Worm (Caenorhabditis elegans) whole organism, L1 larva: ENCODE results near the gene flh-1.

Experiments
- F16B12.6 ChIP-seq: fragments of 150-350 bp; optimal IDR thresholded peaks from 2 replicates; lab custom pipeline; 2014; ENCODE audit warnings: missing biosample characterization, missing genetic modification characterization
- sptf-1 ChIP-seq: fragments of 150-350 bp; optimal IDR thresholded peaks from 2 replicates; lab custom pipeline; 2014; ENCODE audit warnings: missing biosample characterization, missing genetic modification characterization

ce11 chrIV:9251079-9251478, 13.0 kb downstream of the flh-1 start, which contains the start of gene Y11D7A.8:
- TF ChIP-seq sptf-1 (tag; lab: Kevin White, UChicago) (no peak), F16B12.6 (no peak)
